Worm (Caenorhabditis elegans): ENCODE results near the gene sru-23.

DNA sequence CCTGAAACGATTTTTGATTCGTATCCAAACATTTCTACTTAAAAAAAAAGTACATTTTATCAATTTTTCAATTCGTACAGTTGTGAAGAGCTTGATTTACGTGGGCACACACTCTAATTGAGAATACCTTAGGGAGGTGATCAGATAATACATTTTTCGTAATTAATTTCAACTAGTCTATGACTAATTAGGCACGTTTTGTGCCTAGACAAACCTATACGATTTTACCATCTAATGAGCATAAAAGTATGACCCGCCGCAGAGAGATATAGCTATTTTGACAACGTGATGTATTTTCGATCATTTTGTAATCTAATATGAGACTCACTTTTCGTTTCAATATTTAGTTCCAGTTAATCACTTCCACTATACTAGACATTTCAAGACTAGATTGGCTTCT is 44.6 kb upstream of the sru-23 start:
- TF ChIP-seq lin-13 (GFP tag; optimal IDR thresholded peaks at IDR 0.05), result no peak
- TF ChIP-seq ztf-11 (tag; optimal IDR thresholded peaks at IDR 0.05), result no peak
- TF ChIP-seq nhr-23 (tag; optimal IDR thresholded peaks at IDR 0.05), result no peak
- TF ChIP-seq nhr-237 (tag; optimal IDR thresholded peaks at IDR 0.05), result no peak
- TF ChIP-seq R02D3.7 (tag; optimal IDR thresholded peaks at IDR 0.05), result no peak

Measured in whole organism, L2 larva.